Worm (Caenorhabditis elegans) whole organism, mixed stage, embryonic: Measurements from ENCODE around the gene C01G5.5.

Experiments used
- ces-1 ChIP-seq: fragments of 150-350 bp; optimal IDR thresholded peaks from 2 replicates; lab custom pipeline; 2014; ENCODE audit warnings: missing biosample characterization, missing genetic modification reagents, missing genetic modification characterization
- lsy-2 ChIP-seq: fragments of 150-350 bp; optimal IDR thresholded peaks from 2 replicates; lab custom pipeline; 2014; ENCODE audit warnings: missing biosample characterization, missing genetic modification characterization
- sptf-1 ChIP-seq: sonication (generic microtip); optimal IDR thresholded peaks from 2 replicates; lab custom pipeline; 2017; ENCODE audit warnings: mild to moderate bottlenecking, missing genetic modification characterization, moderate library complexity, missing compliant biosample characterization
- unc-120 ChIP-seq: sonication (generic microtip); optimal IDR thresholded peaks from 2 replicates; lab custom pipeline; 2017; ENCODE audit warnings: missing genetic modification characterization, missing compliant biosample characterization; ENCODE audit not compliant: poor library complexity, severe bottlenecking

C01G5.5 gene

DNA sequence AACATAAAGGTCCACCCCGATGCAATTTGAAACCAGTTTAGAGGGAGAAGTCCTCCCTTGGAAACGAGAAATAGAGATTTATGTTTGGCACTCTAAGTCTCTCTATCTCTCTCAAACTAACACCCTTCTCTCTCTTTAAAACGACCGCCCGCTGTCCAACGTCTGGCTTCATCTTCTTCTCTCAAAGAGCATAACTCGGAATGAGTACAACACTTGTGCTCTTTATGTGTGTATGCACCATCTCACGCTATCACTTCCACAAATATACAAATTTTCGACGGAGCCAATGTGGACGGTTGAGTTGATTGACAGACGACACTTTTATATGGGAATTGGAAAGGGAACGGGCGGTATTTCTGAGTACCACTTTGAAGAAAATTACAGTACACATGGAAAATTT is 49.9 kb downstream of the C01G5.5 start:
- peak; percentile 35 for TF ChIP-seq unc-120 (tag; lab: Kevin White, UChicago)
- peak; percentile 25 for TF ChIP-seq sptf-1 (tag; lab: Kevin White, UChicago)
- no peak for TF ChIP-seq lsy-2 (tag; lab: Kevin White, UChicago)
- peak; percentile 2 for TF ChIP-seq ces-1 (GFP tag; lab: Kevin White, UChicago)
